Worm (Caenorhabditis elegans) whole organism, young adult: ENCODE measurements around the gene B0416.7.

Experiments used
- B0019.2 ChIP-seq: fragments of 200-800 bp; sonication (Bioruptor generic); conservative IDR thresholded peaks from 2 replicates; pipeline ENCODE4 v1.3.6; 2022; ENCODE audit warnings: missing genetic modification reagents, missing genetic modification characterization, missing compliant biosample characterization
- B0035.1 ChIP-seq: sonication (generic microtip); optimal IDR thresholded peaks from 2 replicates; lab custom pipeline; 2016; ENCODE audit warnings: missing genetic modification characterization, mild to moderate bottlenecking, missing compliant biosample characterization, missing genotype, missing genetic modification reagents
- C06A6.2 ChIP-seq: fragments of 200-800 bp; sonication (Bioruptor generic); conservative IDR thresholded peaks from 2 replicates; pipeline ENCODE4 v1.3.6; 2022; ENCODE audit warnings: missing genetic modification characterization, missing compliant biosample characterization
- C17E4.6 ChIP-seq: fragments of 200-800 bp; sonication (Bioruptor generic); IDR thresholded peaks from 2 replicates; pipeline ENCODE4 v1.3.6; 2022; ENCODE audit warnings: missing genetic modification reagents, missing genetic modification characterization, missing compliant biosample characterization
- D2030.7 ChIP-seq: fragments of 200-800 bp; sonication (Bioruptor generic); IDR thresholded peaks from 2 replicates; pipeline ENCODE4 v1.3.6; 2022; ENCODE audit warnings: missing genetic modification reagents, missing genetic modification characterization, missing compliant biosample characterization
- F10E7.11 ChIP-seq: sonication (generic microtip); optimal IDR thresholded peaks from 2 replicates; lab custom pipeline; 2017; ENCODE audit warnings: mild to moderate bottlenecking, missing genetic modification characterization, moderate library complexity, missing compliant biosample characterization
- F33H1.4 ChIP-seq: fragments of 200-800 bp; sonication (Bioruptor generic); IDR thresholded peaks from 2 replicates; pipeline ENCODE4 v1.3.6; 2022; ENCODE audit warnings: missing genetic modification reagents, missing genetic modification characterization, missing compliant biosample characterization
- F39B2.1 ChIP-seq: fragments of 200-800 bp; sonication (Bioruptor generic); IDR thresholded peaks from 2 replicates; pipeline ENCODE4 v1.3.6; 2022; ENCODE audit warnings: missing genetic modification reagents, missing genetic modification characterization, missing compliant biosample characterization
- F49E8.2 ChIP-seq: sonication (generic microtip); optimal IDR thresholded peaks from 3 replicates; lab custom pipeline; 2017; ENCODE audit warnings: missing genetic modification characterization, mild to moderate bottlenecking, missing compliant biosample characterization, antibody characterized with exemption, moderate library complexity; ENCODE audit not compliant: insufficient read depth
- F57A8.1 ChIP-seq: fragments of 200-800 bp; sonication (Bioruptor generic); optimal IDR thresholded peaks from 2 replicates; lab custom pipeline; 2018; ENCODE audit warnings: mild to moderate bottlenecking, missing genetic modification characterization, moderate library complexity, missing compliant biosample characterization
- F57C9.4 ChIP-seq: sonication (generic microtip); optimal IDR thresholded peaks from 2 replicates; lab custom pipeline; 2017; ENCODE audit warnings: mild to moderate bottlenecking, missing genetic modification characterization, missing compliant biosample characterization
- T26A5.8 ChIP-seq: sonication (generic microtip); optimal IDR thresholded peaks from 2 replicates; lab custom pipeline; 2016; ENCODE audit warnings: missing genetic modification characterization, missing compliant biosample characterization
- Y53G8AR.9 ChIP-seq: fragments of 200-800 bp; sonication (Bioruptor generic); conservative IDR thresholded peaks from 2 replicates; pipeline ENCODE4 v1.3.6; 2022; ENCODE audit warnings: missing genetic modification reagents, missing genetic modification characterization, missing compliant biosample characterization
- Y56A3A.18 ChIP-seq: fragments of 200-800 bp; sonication (Bioruptor generic); IDR thresholded peaks from 2 replicates; pipeline ENCODE4 v1.3.6; 2022; ENCODE audit warnings: missing genetic modification reagents, missing genetic modification characterization, missing compliant biosample characterization
- Y67H2A.10 ChIP-seq: fragments of 200-800 bp; sonication (Bioruptor generic); conservative IDR thresholded peaks from 2 replicates; pipeline ENCODE4 v1.3.6; 2022; ENCODE audit warnings: missing genetic modification reagents, missing genetic modification characterization, missing compliant biosample characterization
- Y79H2A.3 ChIP-seq: fragments of 200-800 bp; sonication (Bioruptor generic); conservative IDR thresholded peaks from 2 replicates; pipeline ENCODE4 v1.3.6; 2022; ENCODE audit warnings: missing genetic modification reagents, missing genetic modification characterization, missing compliant biosample characterization
- Y95B8A.8 ChIP-seq: fragments of 200-800 bp; sonication (Bioruptor generic); IDR thresholded peaks from 2 replicates; pipeline ENCODE4 v1.3.6; 2022; ENCODE audit warnings: missing genetic modification reagents, missing genetic modification characterization, missing compliant biosample characterization
- ZK185.1 ChIP-seq: sonication (generic microtip); optimal IDR thresholded peaks from 2 replicates; lab custom pipeline; 2016; ENCODE audit warnings: mild to moderate bottlenecking, missing genetic modification characterization, missing compliant biosample characterization; ENCODE audit not compliant: poor library complexity, severe bottlenecking
- aptf-2 ChIP-seq: fragments of 200-800 bp; sonication (Bioruptor generic); conservative IDR thresholded peaks from 2 replicates; pipeline ENCODE4 v1.3.6; 2022; ENCODE audit warnings: missing genetic modification reagents, missing genetic modification characterization, missing compliant biosample characterization
- atf-7 ChIP-seq: sonication (generic microtip); optimal IDR thresholded peaks from 2 replicates; lab custom pipeline; 2017; ENCODE audit warnings: mild to moderate bottlenecking, missing genetic modification characterization, missing compliant biosample characterization
- attf-5 ChIP-seq: fragments of 200-800 bp; sonication (Bioruptor generic); optimal IDR thresholded peaks from 2 replicates; lab custom pipeline; 2018; ENCODE audit warnings: mild to moderate bottlenecking, missing genetic modification characterization, missing compliant biosample characterization
- bed-2 ChIP-seq: fragments of 200-800 bp; sonication (Bioruptor generic); IDR thresholded peaks from 2 replicates; pipeline ENCODE4 v1.3.6; 2022; ENCODE audit warnings: missing genetic modification reagents, missing genetic modification characterization, missing compliant biosample characterization
- cebp-2 ChIP-seq: fragments of 200-800 bp; sonication (Bioruptor generic); IDR thresholded peaks from 2 replicates; pipeline ENCODE4 v1.3.6; 2022; ENCODE audit warnings: missing genetic modification characterization, missing compliant biosample characterization
- ceh-40 ChIP-seq: fragments of 200-800 bp; sonication (Bioruptor generic); IDR thresholded peaks from 2 replicates; pipeline ENCODE4 v1.3.6; 2022; ENCODE audit warnings: missing genetic modification characterization, missing compliant biosample characterization
- dpl-1 ChIP-seq: fragments of 150-350 bp; optimal IDR thresholded peaks from 2 replicates; lab custom pipeline; 2014; ENCODE audit warnings: missing biosample characterization, missing genetic modification reagents, missing genetic modification characterization
- efl-1 ChIP-seq: fragments of 150-350 bp; optimal IDR thresholded peaks from 2 replicates; lab custom pipeline; 2014; ENCODE audit warnings: missing biosample characterization, missing genetic modification reagents, missing genetic modification characterization
- egl-44 ChIP-seq: fragments of 200-800 bp; sonication (Bioruptor generic); IDR thresholded peaks from 2 replicates; pipeline ENCODE4 v1.3.6; 2022; ENCODE audit warnings: missing genetic modification reagents, missing genetic modification characterization, missing compliant biosample characterization
- hrde-1 ChIP-seq: sonication (generic microtip); optimal IDR thresholded peaks from 2 replicates; lab custom pipeline; 2016; ENCODE audit warnings: missing genetic modification characterization, mild to moderate bottlenecking, missing compliant biosample characterization, moderate library complexity, missing genotype, missing genetic modification reagents, borderline replicate concordance
- lag-1 ChIP-seq: fragments of 200-800 bp; sonication (Bioruptor generic); IDR thresholded peaks from 2 replicates; pipeline ENCODE4 v1.3.6; 2022; ENCODE audit warnings: missing genetic modification reagents, missing genetic modification characterization, missing compliant biosample characterization
- let-607 ChIP-seq, 2 experiments: fragments of 200-800 bp in 1 of 2; sonication (Bioruptor generic) in 1 of 2; sonication (generic microtip) in 1 of 2; optimal IDR thresholded peaks; 2 replicates each; lab custom pipeline; 2016 to 2018; ENCODE audit warnings: mild to moderate bottlenecking in 2 of 2, missing compliant biosample characterization in 2 of 2, missing genetic modification characterization in 2 of 2, moderate library complexity in 2 of 2, missing genotype in 1 of 2
- lin-26 ChIP-seq: fragments of 200-800 bp; sonication (Bioruptor generic); IDR thresholded peaks from 2 replicates; pipeline ENCODE4 v1.3.6; 2022; ENCODE audit warnings: missing genetic modification reagents, missing genetic modification characterization, missing compliant biosample characterization
- lin-54 ChIP-seq: fragments of 200-800 bp; sonication (Bioruptor generic); optimal IDR thresholded peaks from 2 replicates; lab custom pipeline; 2018; ENCODE audit warnings: mild to moderate bottlenecking, missing genetic modification characterization, missing compliant biosample characterization
- madf-10 ChIP-seq: sonication (generic microtip); optimal IDR thresholded peaks from 2 replicates; lab custom pipeline; 2016; ENCODE audit warnings: mild to moderate bottlenecking, missing genetic modification characterization, missing compliant biosample characterization
- mcd-1 ChIP-seq: fragments of 200-800 bp; sonication (Bioruptor generic); IDR thresholded peaks from 2 replicates; pipeline ENCODE4 v1.3.6; 2022; ENCODE audit warnings: missing genetic modification reagents, missing genetic modification characterization, missing compliant biosample characterization
- nfyb-1 ChIP-seq: fragments of 200-800 bp; sonication (Bioruptor generic); IDR thresholded peaks from 2 replicates; pipeline ENCODE4 v1.3.6; 2022; ENCODE audit warnings: missing genetic modification reagents, missing genetic modification characterization, missing compliant biosample characterization
- nhr-120 ChIP-seq: fragments of 200-800 bp; sonication (Bioruptor generic); IDR thresholded peaks from 2 replicates; pipeline ENCODE4 v1.3.6; 2022; ENCODE audit warnings: missing genetic modification characterization, missing compliant biosample characterization
- nhr-27 ChIP-seq: fragments of 200-800 bp; sonication (Bioruptor generic); optimal IDR thresholded peaks from 2 replicates; lab custom pipeline; 2018; ENCODE audit warnings: mild to moderate bottlenecking, missing genetic modification characterization, moderate library complexity, missing compliant biosample characterization
- pha-4 ChIP-seq: fragments of 150-350 bp; sonication (generic microtip); optimal IDR thresholded peaks from 2 replicates; lab custom pipeline; 2014; ENCODE audit warnings: missing biosample characterization, missing genetic modification reagents, missing genetic modification characterization
- rpc-1 ChIP-seq, 2 experiments: fragments of 150-350 bp in 1 of 2; sonication (generic microtip) in 1 of 2; optimal IDR thresholded peaks; 2 replicates each; lab custom pipeline; 2014 to 2018; ENCODE audit warnings: missing biosample characterization in 1 of 2, missing genetic modification characterization in 1 of 2, missing genetic modification reagents in 1 of 2, missing genotype in 1 of 2
- snpc-1.3 ChIP-seq: sonication (generic microtip); optimal IDR thresholded peaks from 2 replicates; lab custom pipeline; 2017; ENCODE audit warnings: missing genetic modification characterization, mild to moderate bottlenecking, missing compliant biosample characterization, antibody characterized with exemption, moderate library complexity, missing genotype, missing genetic modification reagents; ENCODE audit not compliant: insufficient read depth
- snpc-3.4 ChIP-seq: sonication (generic microtip); optimal IDR thresholded peaks from 2 replicates; lab custom pipeline; 2017; ENCODE audit warnings: missing genetic modification characterization, mild to moderate bottlenecking, missing compliant biosample characterization, antibody characterized with exemption, moderate library complexity, missing genotype, missing genetic modification reagents
- snpc-4 ChIP-seq, 5 experiments: fragments of 150-350 bp in 1 of 5; sonication (generic microtip) in 4 of 5; optimal IDR thresholded peaks; 2 replicates each; lab custom pipeline; 2014 to 2018; ENCODE audit warnings: missing genetic modification characterization in 5 of 5, missing biosample characterization in 3 of 5, antibody characterized with exemption in 2 of 5, mild to moderate bottlenecking in 2 of 5, missing compliant biosample characterization in 2 of 5, missing genotype in 2 of 5, moderate library complexity in 2 of 5, missing genetic modification reagents in 1 of 5
- ztf-18 ChIP-seq: sonication (generic microtip); optimal IDR thresholded peaks from 2 replicates; lab custom pipeline; 2016; ENCODE audit warnings: missing genotype, mild to moderate bottlenecking, missing genetic modification characterization, missing compliant biosample characterization
- ztf-25 ChIP-seq: fragments of 200-800 bp; sonication (Bioruptor generic); IDR thresholded peaks from 2 replicates; pipeline ENCODE4 v1.3.6; 2022; ENCODE audit warnings: missing genetic modification reagents, missing genetic modification characterization, missing compliant biosample characterization
- ztf-3 ChIP-seq: fragments of 200-800 bp; sonication (Bioruptor generic); optimal IDR thresholded peaks from 2 replicates; lab custom pipeline; 2018; ENCODE audit warnings: mild to moderate bottlenecking, missing genetic modification characterization, missing compliant biosample characterization

B0416.7 gene

ce11 chrX:9278653-9279052, 19.1 kb downstream of the B0416.7 start, which contains the start of gene B0416.4:
Gene B0416.4, plus strand, starts transcription at chrX:9278953.
- TF ChIP-seq nhr-120 (GFP tag; lab: Robert Waterston, UW) (no peak), F57C9.4 (tag; lab: Kevin White, UChicago) (no peak), bed-2 (no peak), B0035.1 (tag; lab: Kevin White, UChicago) (no peak), F33H1.4 (GFP tag; lab: Robert Waterston, UW) (no peak), rpc-1 (optimal IDR thresholded peaks at IDR 0.05; lab: Kevin White, UChicago) (no peak), rpc-1 (tag; optimal IDR thresholded peaks at IDR 0.05; lab: Kevin White, UChicago) (no peak), C06A6.2 (GFP tag; lab: Robert Waterston, UW) (no peak), ceh-40 (GFP tag; lab: Robert Waterston, UW) (no peak), B0019.2 (no peak), F39B2.1 (GFP tag; lab: Robert Waterston, UW) (no peak), F10E7.11 (tag; lab: Kevin White, UChicago) (no peak), ztf-3 (GFP tag; lab: Kevin White, UChicago) (no peak), attf-5 (GFP tag; lab: Kevin White, UChicago) (no peak), Y53G8AR.9 (GFP tag; lab: Robert Waterston, UW) (no peak), snpc-3.4 (tag; lab: Kevin White, UChicago) (no peak), ZK185.1 (tag; lab: Kevin White, UChicago) (no peak), let-607 (tag; optimal IDR thresholded peaks at IDR 0.05; lab: Kevin White, UChicago) (no peak), madf-10 (tag; lab: Kevin White, UChicago) (no peak)

ce11 chrX:9274574-9274973, 23.2 kb downstream of the B0416.7 start, which contains the start of gene B0416.10:
Gene B0416.10, minus strand, starts transcription at chrX:9274674.
- TF ChIP-seq Y95B8A.8 (GFP tag; lab: Robert Waterston, UW) = no peak
- no peak for TF ChIP-seq lin-54 (GFP tag; lab: Kevin White, UChicago)
- TF ChIP-seq ztf-18 (tag; lab: Kevin White, UChicago) = no peak
- no peak for TF ChIP-seq lin-26 (GFP tag; lab: Robert Waterston, UW)
- TF ChIP-seq cebp-2 (GFP tag; lab: Robert Waterston, UW) = no peak
- TF ChIP-seq efl-1 = no peak
- TF ChIP-seq Y56A3A.18 (GFP tag; lab: Robert Waterston, UW) = no peak
- no peak for TF ChIP-seq nhr-27 (tag; lab: Kevin White, UChicago)
- TF ChIP-seq T26A5.8 (tag; lab: Kevin White, UChicago) = no peak
- no peak for TF ChIP-seq snpc-4 (GFP tag; optimal IDR thresholded peaks at IDR 0.05; lab: Kevin White, UChicago)
- TF ChIP-seq snpc-4 (tag; optimal IDR thresholded peaks at IDR 0.05; lab: Kevin White, UChicago) = no peak
- TF ChIP-seq C17E4.6 (GFP tag; lab: Robert Waterston, UW) = no peak
- TF ChIP-seq D2030.7 (GFP tag; lab: Robert Waterston, UW) = no peak
- TF ChIP-seq snpc-3.4 (tag; lab: Kevin White, UChicago) = no peak
- no peak for TF ChIP-seq pha-4
- no peak for TF ChIP-seq ztf-25

- no peak for TF ChIP-seq F57A8.1
- TF ChIP-seq snpc-1.3 (tag; lab: Kevin White, UChicago) = no peak
- TF ChIP-seq atf-7 (tag; lab: Kevin White, UChicago) = peak; percentile 47
- TF ChIP-seq lag-1 (GFP tag; lab: Robert Waterston, UW) = no peak
- no peak for TF ChIP-seq Y79H2A.3 (GFP tag; lab: Robert Waterston, UW)
- no peak for TF ChIP-seq T26A5.8 (tag; lab: Kevin White, UChicago)
- no peak for TF ChIP-seq C17E4.6 (GFP tag; lab: Robert Waterston, UW)
- TF ChIP-seq egl-44 (GFP tag; lab: Robert Waterston, UW) = no peak
- no peak for TF ChIP-seq dpl-1 (GFP tag; lab: Kevin White, UChicago)
- TF ChIP-seq aptf-2 (GFP tag; lab: Robert Waterston, UW) = no peak
- TF ChIP-seq nfyb-1 (GFP tag; lab: Robert Waterston, UW) = 0 out of 2 replicates have a peak, but pooled peaks have one; percentile 17
- no peak for TF ChIP-seq Y67H2A.10
- no peak for TF ChIP-seq F49E8.2 (tag; lab: Kevin White, UChicago)
- TF ChIP-seq hrde-1 = no peak
- TF ChIP-seq mcd-1 (GFP tag; lab: Robert Waterston, UW) = no peak
These were observed 25.8 kb downstream of the B0416.7 start for ce11 chrX:9271886-9272285.
